Worm (Caenorhabditis elegans) whole organism, L4/young adult: Measurements from ENCODE around the gene nol-56.

Experiments
- W03F9.2 ChIP-seq: fragments of 150-350 bp; optimal IDR thresholded peaks from 2 replicates; lab custom pipeline; 2014; ENCODE audit warnings: missing biosample characterization, missing genetic modification characterization
- dao-5 ChIP-seq: sonication (generic microtip); optimal IDR thresholded peaks from 2 replicates; lab custom pipeline; 2016; ENCODE audit warnings: missing genotype, missing genetic modification characterization, moderate library complexity, missing compliant biosample characterization
- him-1 ChIP-seq: sonication (generic microtip); optimal IDR thresholded peaks from 2 replicates; lab custom pipeline; 2016; ENCODE audit warnings: missing genotype, missing genetic modification reagents, missing genetic modification characterization, missing compliant biosample characterization

DNA sequence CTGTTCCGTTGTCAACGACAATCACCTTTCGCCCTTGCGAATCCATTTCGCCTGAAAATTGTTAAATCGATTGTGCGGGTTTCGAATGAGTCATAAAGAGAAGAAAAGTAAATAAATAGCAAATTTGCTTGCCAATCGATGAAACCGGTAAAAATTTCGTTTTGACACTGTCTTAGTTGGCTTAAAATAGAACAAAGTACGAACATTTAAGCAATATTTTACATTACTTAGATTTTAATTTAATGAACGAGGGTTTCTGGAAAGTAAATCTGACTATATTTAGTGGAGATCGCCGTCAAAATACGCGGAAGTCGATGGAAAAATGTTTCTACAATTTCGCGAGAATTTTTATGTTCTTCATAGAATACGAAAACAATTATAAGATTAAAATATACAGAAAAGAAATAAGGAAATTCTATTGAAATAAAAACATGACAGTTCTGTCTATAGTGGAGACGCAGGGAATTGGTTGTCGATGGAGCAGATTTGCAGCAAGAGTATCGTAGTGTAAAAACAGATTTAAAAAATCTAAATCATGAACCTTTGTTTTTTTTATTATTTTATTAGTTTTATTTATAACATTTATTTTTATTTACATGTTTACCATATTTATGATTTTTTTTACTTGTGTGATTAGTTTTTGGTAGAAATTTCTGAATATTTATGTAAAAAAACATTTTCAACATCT is 14.3 kb downstream of the nol-56 start, which contains the start of gene arx-2:
- no peak for TF ChIP-seq dao-5 (tag; lab: Kevin White, UChicago)
- TF ChIP-seq W03F9.2 (tag; lab: Kevin White, UChicago) = peak; percentile 90
- TF ChIP-seq him-1 (tag; lab: Kevin White, UChicago) = no peak
